Fruit fly (Drosophila melanogaster): Measurements from ENCODE around the gene Septin2.

Gene Septin2

DNA sequence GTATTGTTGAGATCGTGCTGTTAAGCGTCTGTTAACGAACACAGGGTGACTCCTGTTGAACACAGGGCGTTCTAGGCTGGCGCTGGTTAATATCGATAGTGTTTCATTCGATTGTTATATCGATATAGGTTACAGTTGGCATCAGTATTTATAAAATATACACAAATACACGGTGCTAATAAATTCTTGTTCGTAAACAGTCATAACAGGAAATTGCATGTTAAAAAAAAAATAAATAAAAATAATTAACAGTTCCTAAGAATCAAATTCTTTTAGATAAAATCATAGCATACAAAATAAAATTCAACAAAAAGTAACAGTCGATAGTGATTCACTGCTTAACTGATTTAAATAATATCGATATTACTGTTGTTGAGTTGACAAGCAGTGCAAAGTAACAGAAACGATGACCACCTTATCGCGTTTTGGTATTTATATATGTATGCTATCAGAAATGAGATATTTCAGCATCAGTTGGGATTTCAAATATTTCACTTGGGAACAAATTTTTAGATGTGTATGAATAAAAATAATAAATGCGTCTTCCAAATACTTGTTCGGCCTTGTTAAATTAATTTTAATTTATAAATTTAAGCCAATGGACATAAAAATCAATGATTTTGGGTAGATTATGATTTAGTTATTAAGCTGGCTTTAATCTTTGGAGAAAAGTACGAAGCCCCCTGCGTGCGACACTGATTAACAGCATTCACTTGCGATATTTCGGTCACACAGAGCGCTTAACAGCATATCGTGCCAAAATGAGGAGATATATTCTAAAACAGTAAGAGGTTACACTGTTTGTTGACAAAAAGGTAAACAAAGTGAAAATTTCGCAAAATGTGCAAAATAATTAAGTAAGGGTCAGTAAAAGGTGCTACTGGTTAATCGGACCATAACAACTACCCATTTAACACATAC lies 46.8 kb upstream of the Septin2 start, which contains the start of the genes Pi3K92E and Lrrk (continued):
- TF ChIP-seq psq (GFP tag; optimal IDR thresholded peaks at IDR 0.05): no peak
- TF ChIP-seq repo (GFP tag; optimal IDR thresholded peaks at IDR 0.05): no peak
- TF ChIP-seq bbx (GFP tag; IDR thresholded peaks at IDR 0.05; ENCODE audit: partially characterized antibody): peak; percentile 77
- no peak for TF ChIP-seq vfl (GFP tag; optimal IDR thresholded peaks at IDR 0.05)
- no peak for TF ChIP-seq ab (GFP tag; optimal IDR thresholded peaks at IDR 0.05)
- no peak for TF ChIP-seq eve (GFP tag; optimal IDR thresholded peaks at IDR 0.05)
- no peak for TF ChIP-seq HmgZ (tag; optimal IDR thresholded peaks at IDR 0.05)
- no peak for TF ChIP-seq Taf1 (GFP tag; IDR thresholded peaks at IDR 0.05)
- no peak for TF ChIP-seq B-H2 (GFP tag; optimal IDR thresholded peaks at IDR 0.05)
- no peak for TF ChIP-seq bigmax (GFP tag; optimal IDR thresholded peaks at IDR 0.05)
- no peak for TF ChIP-seq Poxn (GFP tag; IDR thresholded peaks at IDR 0.05)
- TF ChIP-seq Antp (GFP tag; optimal IDR thresholded peaks at IDR 0.05): no peak
- TF ChIP-seq unc-4 (GFP tag; IDR thresholded peaks at IDR 0.05; ENCODE audit: partially characterized antibody): peak; percentile 72
- TF ChIP-seq CG12659 (GFP tag; optimal IDR thresholded peaks at IDR 0.05): peak; percentile 5
- no peak for TF ChIP-seq ase (GFP tag; IDR thresholded peaks at IDR 0.05)
- TF ChIP-seq CG10147 (GFP tag; optimal IDR thresholded peaks at IDR 0.05): no peak
- no peak for TF ChIP-seq Mes4 (GFP tag; optimal IDR thresholded peaks at IDR 0.05)
- TF ChIP-seq Dip2 (GFP tag; IDR thresholded peaks at IDR 0.05): no peak
- TF ChIP-seq trem (tag; optimal IDR thresholded peaks at IDR 0.05): peak; percentile 15
- no peak for TF ChIP-seq Dek (tag; optimal IDR thresholded peaks at IDR 0.05)
- no peak for TF ChIP-seq YL-1 (GFP tag; optimal IDR thresholded peaks at IDR 0.05)
- no peak for TF ChIP-seq tio (GFP tag; optimal IDR thresholded peaks at IDR 0.05)
- no peak for TF ChIP-seq CG15601 (tag; optimal IDR thresholded peaks at IDR 0.05)
- no peak for TF ChIP-seq h (optimal IDR thresholded peaks at IDR 0.05)
- no peak for TF ChIP-seq CG18764 (GFP tag; optimal IDR thresholded peaks at IDR 0.05)
- TF ChIP-seq CG31365 (tag; optimal IDR thresholded peaks at IDR 0.05): peak; percentile 71
- no peak for TF ChIP-seq Usf (GFP tag; optimal IDR thresholded peaks at IDR 0.05)
- no peak for TF ChIP-seq da (GFP tag; optimal IDR thresholded peaks at IDR 0.05)
- TF ChIP-seq pb (GFP tag; optimal IDR thresholded peaks at IDR 0.05): no peak
- TF ChIP-seq Hr3 (GFP tag; optimal IDR thresholded peaks at IDR 0.05): no peak
- peak; percentile 85 for TF ChIP-seq cad (GFP tag; optimal IDR thresholded peaks at IDR 0.05)
- no peak for TF ChIP-seq dimm (GFP tag; IDR thresholded peaks at IDR 0.05)
- peak; percentile 87 for TF ChIP-seq Scr (GFP tag; IDR thresholded peaks at IDR 0.05; ENCODE audit: partially characterized antibody)
- TF ChIP-seq CG9797 (GFP tag; optimal IDR thresholded peaks at IDR 0.05): peak; percentile 51
- no peak for TF ChIP-seq sqz (GFP tag; optimal IDR thresholded peaks at IDR 0.05)
- TF ChIP-seq CG6813 (GFP tag; optimal IDR thresholded peaks at IDR 0.05): no peak
- TF ChIP-seq Nf-YC (tag; optimal IDR thresholded peaks at IDR 0.05): no peak
- no peak for TF ChIP-seq MTF-1 (GFP tag; optimal IDR thresholded peaks at IDR 0.05; ENCODE audit: borderline replicate concordance)
- no peak for TF ChIP-seq CG15073 (GFP tag; optimal IDR thresholded peaks at IDR 0.05)
- no peak for TF ChIP-seq Xbp1 (GFP tag; optimal IDR thresholded peaks at IDR 0.05)
- TF ChIP-seq Aef1 (GFP tag; IDR thresholded peaks at IDR 0.05): no peak
- no peak for TF ChIP-seq Lpt (GFP tag; optimal IDR thresholded peaks at IDR 0.05)
- TF ChIP-seq CG30431 (GFP tag; optimal IDR thresholded peaks at IDR 0.05): no peak
- TF ChIP-seq Max (GFP tag; optimal IDR thresholded peaks at IDR 0.05): no peak
- TF ChIP-seq jumu (GFP tag; optimal IDR thresholded peaks at IDR 0.05): no peak
- no peak for TF ChIP-seq E2f2 (GFP tag; IDR thresholded peaks at IDR 0.05)
- TF ChIP-seq run (tag; optimal IDR thresholded peaks at IDR 0.05): no peak
- TF ChIP-seq CG9876 (GFP tag; optimal IDR thresholded peaks at IDR 0.05): no peak
- TF ChIP-seq pum (GFP tag; optimal IDR thresholded peaks at IDR 0.05): no peak
- TF ChIP-seq Hr51 (GFP tag; optimal IDR thresholded peaks at IDR 0.05): no peak
